Worm (Caenorhabditis elegans): ENCODE results near the gene glb-30.

glb-30 gene

ce11 chrIII:1652181-1652580 lies 16.2 kb downstream of the glb-30 start, which contains the start of gene Y22D7AL.1:
TSS of gene Y22D7AL.1 (plus strand) at chrIII:1652481.
- TF ChIP-seq flh-1 (GFP tag; optimal IDR thresholded peaks at IDR 0.05) (no peak), nhr-237 (tag; optimal IDR thresholded peaks at IDR 0.05) (no peak), nhr-2 (tag; optimal IDR thresholded peaks at IDR 0.05) (no peak), tbx-8 (GFP tag; optimal IDR thresholded peaks at IDR 0.05) (no peak), ceh-39 (tag; optimal IDR thresholded peaks at IDR 0.05) (no peak), hlh-1 (tag; optimal IDR thresholded peaks at IDR 0.05) (no peak), sptf-1 (tag; optimal IDR thresholded peaks at IDR 0.05) (no peak), nhr-28 (tag; optimal IDR thresholded peaks at IDR 0.05) (no peak), unc-62 (GFP tag; optimal IDR thresholded peaks at IDR 0.05) (no peak), zip-8 (tag; optimal IDR thresholded peaks at IDR 0.05) (no peak), mep-1 (tag; optimal IDR thresholded peaks at IDR 0.05) (no peak), elt-3 (tag; optimal IDR thresholded peaks at IDR 0.05) (no peak), ces-1 (GFP tag; optimal IDR thresholded peaks at IDR 0.05) (no peak), lsy-2 (tag; optimal IDR thresholded peaks at IDR 0.05) (no peak), elt-1 (tag; optimal IDR thresholded peaks at IDR 0.05; ENCODE audit: borderline replicate concordance, insufficient read depth) (no peak), nhr-76 (tag; optimal IDR thresholded peaks at IDR 0.05) (no peak), pha-4 (tag; optimal IDR thresholded peaks at IDR 0.05) (no peak), lin-13 (tag; optimal IDR thresholded peaks at IDR 0.05) (no peak), cnd-1 (tag; optimal IDR thresholded peaks at IDR 0.05) (no peak)

ce11 chrIII:1641163-1641562 lies 27.3 kb downstream of the glb-30 start, which contains the start of gene Y22D7AL.3:
TSS of gene Y22D7AL.3 (plus strand) at chrIII:1641463.
- TF ChIP-seq sem-2 (GFP tag; optimal IDR thresholded peaks at IDR 0.05) = no peak
- no peak for TF ChIP-seq mls-2 (tag; optimal IDR thresholded peaks at IDR 0.05)
- no peak for TF ChIP-seq drap-1 (GFP tag; optimal IDR thresholded peaks at IDR 0.05)
- no peak for TF ChIP-seq blmp-1 (tag; optimal IDR thresholded peaks at IDR 0.05)
- no peak for TF ChIP-seq snpc-4 (tag; optimal IDR thresholded peaks at IDR 0.05)
- TF ChIP-seq zip-8 (tag; optimal IDR thresholded peaks at IDR 0.05) = no peak
- TF ChIP-seq nhr-2 (tag; optimal IDR thresholded peaks at IDR 0.05) = no peak
- TF ChIP-seq lin-32 (GFP tag; optimal IDR thresholded peaks at IDR 0.05) = no peak
- no peak for TF ChIP-seq tbx-8 (GFP tag; optimal IDR thresholded peaks at IDR 0.05)
- TF ChIP-seq sptf-1 (tag; optimal IDR thresholded peaks at IDR 0.05) = no peak
- no peak for TF ChIP-seq bed-3 (GFP tag; optimal IDR thresholded peaks at IDR 0.05)
- TF ChIP-seq lsy-2 (tag; optimal IDR thresholded peaks at IDR 0.05) = no peak
- no peak for TF ChIP-seq elt-3 (tag; optimal IDR thresholded peaks at IDR 0.05)
- TF ChIP-seq flh-1 (GFP tag; optimal IDR thresholded peaks at IDR 0.05) = no peak
- no peak for TF ChIP-seq unc-39 (tag; optimal IDR thresholded peaks at IDR 0.05)
- no peak for TF ChIP-seq mab-5 (tag; optimal IDR thresholded peaks at IDR 0.05)

- no peak for TF ChIP-seq hlh-1 (tag; optimal IDR thresholded peaks at IDR 0.05)
- TF ChIP-seq lin-13 (tag; optimal IDR thresholded peaks at IDR 0.05) = no peak
- TF ChIP-seq nhr-12 (tag; optimal IDR thresholded peaks at IDR 0.05) = no peak
- TF ChIP-seq ceh-43 (GFP tag; optimal IDR thresholded peaks at IDR 0.05) = no peak
- no peak for TF ChIP-seq ceh-83 (GFP tag; optimal IDR thresholded peaks at IDR 0.05)
- no peak for TF ChIP-seq ztf-11 (tag; optimal IDR thresholded peaks at IDR 0.05)
- TF ChIP-seq zip-8 (tag; optimal IDR thresholded peaks at IDR 0.05) = no peak
- no peak for TF ChIP-seq sem-2 (GFP tag; optimal IDR thresholded peaks at IDR 0.05)
Measured at ce11 chrIII:1638345-1638744, 30.1 kb downstream of the glb-30 start.

- no peak for TF ChIP-seq lin-13 (tag; optimal IDR thresholded peaks at IDR 0.05)
- TF ChIP-seq M03D4.4 (tag; optimal IDR thresholded peaks at IDR 0.05) = no peak
- no peak for TF ChIP-seq bed-3 (GFP tag; optimal IDR thresholded peaks at IDR 0.05)
- TF ChIP-seq lsy-2 (tag; optimal IDR thresholded peaks at IDR 0.05) = no peak
- TF ChIP-seq nhr-28 (tag; optimal IDR thresholded peaks at IDR 0.05) = no peak
- TF ChIP-seq snpc-4 (tag; optimal IDR thresholded peaks at IDR 0.05) = no peak
- no peak for TF ChIP-seq mab-5 (tag; optimal IDR thresholded peaks at IDR 0.05)
- no peak for TF ChIP-seq nhr-76 (tag; optimal IDR thresholded peaks at IDR 0.05)
- no peak for TF ChIP-seq unc-39 (tag; optimal IDR thresholded peaks at IDR 0.05)
- TF ChIP-seq elt-1 (tag; optimal IDR thresholded peaks at IDR 0.05; ENCODE audit: borderline replicate concordance, insufficient read depth) = no peak
- TF ChIP-seq nhr-12 (tag; optimal IDR thresholded peaks at IDR 0.05) = no peak
Measured at ce11 chrIII:1634270-1634669, 34.1 kb downstream of the glb-30 start, which contains the start of gene Y22D7AL.11. TSS of gene Y22D7AL.11 (minus strand) at chrIII:1634370.

ce11 chrIII:1626524-1626923 lies 41.9 kb downstream of the glb-30 start, which contains the start of gene Y22D7AL.4:
TSS of gene Y22D7AL.4 (plus strand) at chrIII:1626632.
- TF ChIP-seq blmp-1 (tag; optimal IDR thresholded peaks at IDR 0.05) = no peak
- TF ChIP-seq mab-5 (tag; optimal IDR thresholded peaks at IDR 0.05) = no peak
- no peak for TF ChIP-seq ces-1 (GFP tag; optimal IDR thresholded peaks at IDR 0.05)
- TF ChIP-seq elt-1 (tag; optimal IDR thresholded peaks at IDR 0.05; ENCODE audit: borderline replicate concordance, insufficient read depth) = no peak
- TF ChIP-seq ceh-39 (tag; optimal IDR thresholded peaks at IDR 0.05) = no peak
- no peak for TF ChIP-seq cnd-1 (tag; optimal IDR thresholded peaks at IDR 0.05)
- TF ChIP-seq lin-32 (GFP tag; optimal IDR thresholded peaks at IDR 0.05) = no peak
- TF ChIP-seq nhr-12 (tag; optimal IDR thresholded peaks at IDR 0.05) = no peak
- TF ChIP-seq sptf-1 (tag; optimal IDR thresholded peaks at IDR 0.05) = no peak
- TF ChIP-seq nhr-76 (tag; optimal IDR thresholded peaks at IDR 0.05) = no peak
- TF ChIP-seq drap-1 (GFP tag; optimal IDR thresholded peaks at IDR 0.05) = no peak
